Worm (Caenorhabditis elegans) whole organism, late embryonic: Measurements from ENCODE around the gene haf-8.

ENCODE experiments used
- ama-1 ChIP-seq: fragments of 150-350 bp; optimal IDR thresholded peaks from 2 replicates; lab custom pipeline; 2014
- ceh-19 ChIP-seq: fragments of 200-800 bp; sonication (Bioruptor generic); optimal IDR thresholded peaks from 2 replicates; lab custom pipeline; 2018; ENCODE audit warnings: mild to moderate bottlenecking, missing genetic modification characterization, missing compliant biosample characterization
- hlh-8 ChIP-seq: sonication (generic microtip); optimal IDR thresholded peaks from 2 replicates; lab custom pipeline; 2016; ENCODE audit warnings: missing genotype, missing genetic modification characterization, missing compliant biosample characterization
- sox-4 ChIP-seq: sonication (generic microtip); optimal IDR thresholded peaks from 2 replicates; lab custom pipeline; 2017; ENCODE audit warnings: mild to moderate bottlenecking, missing genetic modification characterization, inconsistent platforms, missing compliant biosample characterization
- tbx-2 ChIP-seq: sonication (generic microtip); optimal IDR thresholded peaks from 2 replicates; lab custom pipeline; 2016; ENCODE audit warnings: missing genetic modification characterization, missing compliant biosample characterization
- unc-86 ChIP-seq: sonication (generic microtip); optimal IDR thresholded peaks from 2 replicates; lab custom pipeline; 2016; ENCODE audit warnings: missing genetic modification characterization, missing compliant biosample characterization

- TF ChIP-seq hlh-8 (tag; lab: Kevin White, UChicago) (no peak), sox-4 (tag; lab: Kevin White, UChicago) (no peak), unc-86 (tag; lab: Kevin White, UChicago) (no peak), ceh-19 (no peak), ama-1 (lab: Kevin White, UChicago) (no peak), tbx-2 (tag; lab: Kevin White, UChicago) (no peak)
Measured at ce11 chrIV:14679060-14679459, 20.7 kb downstream of the haf-8 start.
